Worm (Caenorhabditis elegans) whole organism, early embryonic: Measurements from ENCODE around the gene vps-18.

Experiments
- B0310.2 ChIP-seq: sonication (generic microtip); optimal IDR thresholded peaks from 2 replicates; lab custom pipeline; 2016; ENCODE audit warnings: mild to moderate bottlenecking, missing genetic modification characterization, missing compliant biosample characterization
- F13C5.2 ChIP-seq: sonication (generic microtip); optimal IDR thresholded peaks from 2 replicates; lab custom pipeline; 2017; ENCODE audit warnings: mild to moderate bottlenecking, missing genetic modification characterization, inconsistent platforms, missing compliant biosample characterization
- aly-1 ChIP-seq: sonication (generic microtip); optimal IDR thresholded peaks from 2 replicates; lab custom pipeline; 2016; ENCODE audit warnings: missing genetic modification characterization, missing compliant biosample characterization
- ama-1 ChIP-seq: fragments of 150-350 bp; optimal IDR thresholded peaks from 2 replicates; lab custom pipeline; 2014
- ceh-13 ChIP-seq: fragments of 200-800 bp; sonication (Bioruptor generic); optimal IDR thresholded peaks from 2 replicates; lab custom pipeline; 2018; ENCODE audit warnings: mild to moderate bottlenecking, missing genetic modification characterization, missing compliant biosample characterization
- ceh-36 ChIP-seq: sonication (generic microtip); optimal IDR thresholded peaks from 2 replicates; lab custom pipeline; 2016; ENCODE audit warnings: missing genetic modification characterization, inconsistent platforms, missing compliant biosample characterization
- ets-7 ChIP-seq: sonication (generic microtip); optimal IDR thresholded peaks from 2 replicates; lab custom pipeline; 2016; ENCODE audit warnings: missing genotype, missing genetic modification characterization, missing compliant biosample characterization
- flt-1 ChIP-seq: fragments of 200-800 bp; sonication (Bioruptor generic); IDR thresholded peaks from 2 replicates; pipeline ENCODE4 v1.3.6; 2022; ENCODE audit warnings: missing genetic modification characterization, missing compliant biosample characterization
- hmbx-1 ChIP-seq: sonication (generic microtip); optimal IDR thresholded peaks from 2 replicates; lab custom pipeline; 2016; ENCODE audit warnings: mild to moderate bottlenecking, missing genetic modification characterization, missing compliant biosample characterization
- hmg-4 ChIP-seq: fragments of 200-800 bp; sonication (Bioruptor generic); optimal IDR thresholded peaks from 2 replicates; lab custom pipeline; 2018; ENCODE audit warnings: mild to moderate bottlenecking, missing genetic modification characterization, missing compliant biosample characterization
- hnd-1 ChIP-seq: sonication (generic microtip); optimal IDR thresholded peaks from 2 replicates; lab custom pipeline; 2016; ENCODE audit warnings: missing genetic modification characterization, missing compliant biosample characterization
- pes-1 ChIP-seq: fragments of 200-800 bp; sonication (Bioruptor generic); IDR thresholded peaks from 2 replicates; pipeline ENCODE4 v1.3.6; 2022; ENCODE audit warnings: missing genetic modification reagents, missing genetic modification characterization, missing compliant biosample characterization
- scrt-1 ChIP-seq: fragments of 200-800 bp; sonication (Bioruptor generic); IDR thresholded peaks from 2 replicates; pipeline ENCODE4 v1.3.6; 2022; ENCODE audit warnings: missing genetic modification characterization, missing compliant biosample characterization
- sea-1 ChIP-seq: fragments of 200-800 bp; sonication (Bioruptor generic); conservative IDR thresholded peaks from 2 replicates; pipeline ENCODE4 v1.3.6; 2022; ENCODE audit warnings: missing genetic modification characterization, missing compliant biosample characterization
- tbx-11 ChIP-seq: fragments of 200-800 bp; sonication (Bioruptor generic); IDR thresholded peaks from 2 replicates; pipeline ENCODE4 v1.3.6; 2022; ENCODE audit warnings: missing genetic modification characterization, missing compliant biosample characterization
- tbx-37 ChIP-seq: fragments of 200-800 bp; sonication (Bioruptor generic); conservative IDR thresholded peaks from 2 replicates; pipeline ENCODE4 v1.3.6; 2022; ENCODE audit warnings: missing genetic modification reagents, missing genetic modification characterization, missing compliant biosample characterization
- tra-4 ChIP-seq: sonication (generic microtip); optimal IDR thresholded peaks from 2 replicates; lab custom pipeline; 2017; ENCODE audit warnings: missing genetic modification characterization, missing compliant biosample characterization

The vps-18 gene

DNA sequence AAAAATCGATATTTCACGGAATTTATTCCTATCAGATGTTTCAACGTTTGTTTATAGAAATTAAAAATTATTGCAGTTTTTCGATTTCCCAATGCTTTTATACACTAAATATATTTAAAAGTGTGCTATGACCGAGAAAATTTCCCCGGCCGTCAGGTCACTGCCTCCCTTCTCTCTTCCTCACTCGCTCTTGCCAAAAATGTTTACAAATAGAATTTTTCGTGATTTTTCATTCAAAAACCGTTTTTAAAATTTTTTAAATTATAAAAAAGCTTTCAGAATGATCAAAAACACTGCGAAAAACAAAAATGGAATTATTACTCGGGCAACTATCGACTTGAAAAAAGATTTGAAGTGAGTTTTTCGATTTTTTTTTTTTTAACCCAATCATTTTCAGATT, at the start of gene vps-18, which contains the start of gene T12C9.7:
vps-18 (plus strand) TSS at position 280 of the 400 bp plus-strand sequence.
T12C9.7 (minus strand) TSS at position 101 of the 400 bp plus-strand sequence.
- TF ChIP-seq hmbx-1 (tag; lab: Kevin White, UChicago) (no peak), B0310.2 (tag; lab: Kevin White, UChicago) (no peak), tra-4 (tag; lab: Kevin White, UChicago) (no peak), sea-1 (GFP tag; lab: Robert Waterston, UW) (no peak), pes-1 (GFP tag; lab: Robert Waterston, UW) (no peak), tbx-11 (no peak), ceh-13 (GFP tag; lab: Kevin White, UChicago) (no peak), aly-1 (tag; lab: Kevin White, UChicago) (no peak), F13C5.2 (no peak), ceh-36 (tag; lab: Kevin White, UChicago) (no peak), hmg-4 (GFP tag; lab: Kevin White, UChicago) (no peak), scrt-1 (GFP tag; lab: Robert Waterston, UW) (no peak), hnd-1 (tag; lab: Kevin White, UChicago) (no peak), flt-1 (GFP tag; lab: Robert Waterston, UW) (no peak), tbx-37 (GFP tag; lab: Robert Waterston, UW) (no peak), ama-1 (lab: Kevin White, UChicago) (no peak), ets-7 (no peak)

DNA sequence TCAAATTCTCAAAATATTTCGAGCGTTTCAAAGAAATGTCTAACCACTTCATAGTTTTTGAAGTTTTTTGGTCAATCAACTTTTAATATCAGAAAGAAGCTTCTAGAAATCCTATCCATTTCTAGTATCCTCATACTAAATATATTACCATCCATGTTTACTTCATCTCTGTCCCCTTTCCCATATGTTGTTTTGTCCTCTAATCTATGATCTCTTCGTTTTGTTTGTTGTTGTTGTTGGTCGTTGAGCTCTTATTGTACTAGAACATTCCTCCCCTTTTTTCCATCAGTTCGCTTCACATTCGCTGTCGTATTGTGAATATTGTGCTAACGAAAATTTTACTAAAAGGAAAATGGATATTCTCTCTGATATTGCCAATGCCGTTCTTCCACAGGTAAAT, 43.6 kb upstream of the vps-18 start, which contains the start of gene sod-5:
sod-5 (plus strand) TSS at position 301 of the 400 bp plus-strand sequence.
- TF ChIP-seq scrt-1 (GFP tag; lab: Robert Waterston, UW) = no peak
- no peak for TF ChIP-seq aly-1 (tag; lab: Kevin White, UChicago)
- TF ChIP-seq ets-7 = no peak
- TF ChIP-seq ceh-36 (tag; lab: Kevin White, UChicago) = no peak
- TF ChIP-seq sea-1 (GFP tag; lab: Robert Waterston, UW) = no peak
- TF ChIP-seq hnd-1 (tag; lab: Kevin White, UChicago) = no peak
- no peak for TF ChIP-seq flt-1 (GFP tag; lab: Robert Waterston, UW)
- no peak for TF ChIP-seq tbx-37 (GFP tag; lab: Robert Waterston, UW)
- TF ChIP-seq hmbx-1 (tag; lab: Kevin White, UChicago) = no peak
- TF ChIP-seq ama-1 (lab: Kevin White, UChicago) = no peak
- no peak for TF ChIP-seq tbx-11
- no peak for TF ChIP-seq ceh-13 (GFP tag; lab: Kevin White, UChicago)

DNA sequence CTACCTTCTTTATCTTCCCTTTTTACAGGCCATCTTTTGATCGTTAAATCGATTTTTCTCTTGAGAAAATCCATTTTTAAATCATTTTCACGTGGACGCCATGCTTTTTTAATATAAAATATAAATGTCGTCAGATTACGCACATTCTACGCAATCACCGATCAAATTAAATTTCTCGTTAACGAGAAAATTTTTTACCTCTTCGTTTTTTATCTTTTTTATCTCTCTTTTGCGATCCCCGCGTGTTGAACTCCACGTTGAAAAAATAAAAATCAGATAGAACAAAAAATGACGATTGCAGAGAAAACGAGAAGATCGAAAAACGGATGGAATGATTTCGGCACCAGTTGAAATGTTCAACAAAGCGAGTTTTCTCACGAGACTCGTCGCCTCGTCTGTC, 41.0 kb upstream of the vps-18 start, which contains the start of gene bpnt-1:
bpnt-1 (plus strand) TSS at position 301 of the 400 bp plus-strand sequence.
- no peak for TF ChIP-seq ama-1 (lab: Kevin White, UChicago)
- no peak for TF ChIP-seq pes-1 (GFP tag; lab: Robert Waterston, UW)
- no peak for TF ChIP-seq flt-1 (GFP tag; lab: Robert Waterston, UW)

DNA sequence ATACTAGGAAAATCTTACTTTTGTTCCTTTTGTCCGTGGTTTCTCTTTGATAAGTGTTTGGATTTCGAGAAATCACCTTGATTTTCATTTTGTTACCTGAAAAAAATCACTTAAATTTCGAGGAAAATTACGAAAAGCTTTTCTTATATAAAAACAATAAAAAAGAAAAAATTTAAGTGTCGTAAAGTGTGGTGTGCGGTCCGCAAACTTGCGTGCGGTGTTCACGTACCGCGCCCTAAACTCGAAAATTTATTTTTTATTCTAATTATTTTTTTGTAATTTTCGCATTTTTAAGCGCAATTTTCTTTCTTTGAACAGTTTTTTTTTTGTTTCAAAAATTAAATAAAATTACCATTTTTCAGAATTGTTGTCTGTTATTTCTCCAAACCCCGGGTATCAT, 36.1 kb upstream of the vps-18 start, which contains the start of the genes dcaf-13 and toe-1:
dcaf-13 (minus strand) TSS at position 96 of the 400 bp plus-strand sequence.
toe-1 (plus strand) TSS at position 361 of the 400 bp plus-strand sequence.
- no peak for TF ChIP-seq F13C5.2

DNA sequence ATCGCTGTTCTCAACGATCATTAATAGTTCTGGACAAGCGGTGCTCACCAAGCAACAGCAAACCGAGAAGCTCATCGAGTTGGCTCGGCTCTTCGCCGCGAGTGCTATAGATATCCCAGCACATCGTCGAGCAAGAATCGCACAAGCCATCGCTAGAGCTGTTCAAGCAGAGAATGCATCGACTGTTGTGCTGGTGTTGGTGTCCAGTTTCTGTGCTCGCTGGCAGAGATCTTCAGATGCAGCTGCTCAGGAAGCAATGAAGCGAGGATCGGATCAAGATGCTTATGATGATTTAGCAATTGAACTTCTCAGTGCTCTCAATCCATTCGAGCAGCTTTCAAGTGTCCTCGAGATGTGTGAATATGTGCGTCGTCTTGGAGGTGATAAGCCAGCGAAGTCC, 32.8 kb upstream of the vps-18 start:
- TF ChIP-seq flt-1 (GFP tag; lab: Robert Waterston, UW) (no peak), tbx-11 (no peak), B0310.2 (tag; lab: Kevin White, UChicago) (no peak), tra-4 (tag; lab: Kevin White, UChicago) (no peak), hmbx-1 (tag; lab: Kevin White, UChicago) (no peak), pes-1 (GFP tag; lab: Robert Waterston, UW) (no peak), sea-1 (GFP tag; lab: Robert Waterston, UW) (no peak), hnd-1 (tag; lab: Kevin White, UChicago) (no peak), ets-7 (no peak), hmg-4 (GFP tag; lab: Kevin White, UChicago) (no peak)

DNA sequence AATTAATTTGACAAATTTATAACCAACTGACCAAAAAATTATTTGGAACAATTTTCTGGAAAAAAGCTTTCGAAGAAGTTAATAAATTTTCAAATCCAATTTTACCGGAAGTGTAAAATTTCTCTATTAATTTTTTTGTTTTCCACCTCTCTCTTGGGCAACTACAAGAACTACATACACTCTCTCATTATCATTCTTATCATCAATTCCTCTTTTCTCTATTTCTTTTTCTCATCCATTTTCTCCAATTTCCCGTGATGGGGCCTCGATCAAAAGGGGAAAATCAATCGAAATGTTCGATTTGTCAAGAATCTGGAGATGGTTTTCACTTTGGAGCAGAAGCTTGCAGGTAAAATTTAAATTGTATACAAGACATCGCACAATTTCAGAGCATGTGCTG, 27.8 kb upstream of the vps-18 start, which contains the start of gene nhr-109:
nhr-109 (plus strand) TSS at position 222 of the 400 bp plus-strand sequence.
- no peak for TF ChIP-seq hmg-4 (GFP tag; lab: Kevin White, UChicago)
- TF ChIP-seq aly-1 (tag; lab: Kevin White, UChicago) = no peak
- no peak for TF ChIP-seq flt-1 (GFP tag; lab: Robert Waterston, UW)
- no peak for TF ChIP-seq scrt-1 (GFP tag; lab: Robert Waterston, UW)
- TF ChIP-seq pes-1 (GFP tag; lab: Robert Waterston, UW) = no peak
- TF ChIP-seq hnd-1 (tag; lab: Kevin White, UChicago) = no peak
- no peak for TF ChIP-seq tra-4 (tag; lab: Kevin White, UChicago)
- TF ChIP-seq F13C5.2 = no peak
- no peak for TF ChIP-seq hmbx-1 (tag; lab: Kevin White, UChicago)
- TF ChIP-seq sea-1 (GFP tag; lab: Robert Waterston, UW) = no peak
- no peak for TF ChIP-seq tbx-37 (GFP tag; lab: Robert Waterston, UW)
- no peak for TF ChIP-seq B0310.2 (tag; lab: Kevin White, UChicago)
- TF ChIP-seq ceh-13 (GFP tag; lab: Kevin White, UChicago) = no peak
- TF ChIP-seq tbx-11 = no peak
- no peak for TF ChIP-seq ama-1 (lab: Kevin White, UChicago)
- TF ChIP-seq ets-7 = no peak
- TF ChIP-seq ceh-36 (tag; lab: Kevin White, UChicago) = no peak

DNA sequence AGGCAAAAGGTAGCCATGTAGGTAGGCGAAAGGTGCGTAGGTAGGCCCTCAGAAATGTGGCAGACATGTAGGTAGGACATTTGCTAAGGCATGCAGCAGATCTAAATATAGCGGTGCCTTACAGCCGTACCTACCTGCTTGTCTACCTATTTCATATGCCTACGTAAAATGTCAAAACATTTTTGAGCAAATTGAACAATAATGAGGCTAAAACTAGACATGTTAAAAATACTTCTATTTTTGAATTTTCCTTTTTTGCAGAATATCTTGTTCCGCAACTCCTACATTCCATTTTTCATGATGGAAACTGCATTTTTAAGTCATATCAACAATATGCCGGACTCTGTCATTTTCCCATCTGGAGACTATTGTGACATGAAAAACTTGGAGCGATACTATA, 26.7 kb upstream of the vps-18 start:
- no peak for TF ChIP-seq ets-7
- no peak for TF ChIP-seq ceh-36 (tag; lab: Kevin White, UChicago)
- no peak for TF ChIP-seq sea-1 (GFP tag; lab: Robert Waterston, UW)
- TF ChIP-seq hmg-4 (GFP tag; lab: Kevin White, UChicago) = no peak
- TF ChIP-seq scrt-1 (GFP tag; lab: Robert Waterston, UW) = no peak
